In genomic region chr3L:17967187-17967940, dm6 we compare ENCODE assay signal across 6 fruit fly cellular contexts.
TF ChIP-seq lines count a peak whose summit lies in the region.

No protein-coding gene starts in this region.

- TF ChIP-seq CTCF in whole organism, embryonic (GFP tag; optimal IDR thresholded peaks at IDR 0.05; lab: Kevin White, UChicago) = peak; percentile 18

TF ChIP-seq in whole organism, 6 proteins besides CTCF, POLR2A, EP300 and RAD21:
- TF ChIP-seq EcR (GFP tag; optimal IDR thresholded peaks at IDR 0.05; lab: Kevin White, UChicago) (peak; percentile 65 to 80), CG8478 (optimal IDR thresholded peaks at IDR 0.05; lab: Kevin White, UChicago) (no peak), Dll (optimal IDR thresholded peaks at IDR 0.05; lab: Kevin White, UChicago) (no peak)

TF ChIP-seq in whole organism, adult, 20 proteins besides CTCF, POLR2A, EP300 and RAD21:
- TF ChIP-seq CG33017 (tag; optimal IDR thresholded peaks at IDR 0.05; lab: Kevin White, UChicago) (no peak), CG12768 (GFP tag; optimal IDR thresholded peaks at IDR 0.05; lab: Kevin White, UChicago) (no peak), CG7101 (tag; optimal IDR thresholded peaks at IDR 0.05; lab: Kevin White, UChicago) (no peak), bab1 (GFP tag; optimal IDR thresholded peaks at IDR 0.05; lab: Kevin White, UChicago) (no peak), Crg-1 (GFP tag; optimal IDR thresholded peaks at IDR 0.05; lab: Kevin White, UChicago) (no peak), tj (GFP tag; optimal IDR thresholded peaks at IDR 0.05; lab: Kevin White, UChicago) (peak; percentile 50), CG11617 (GFP tag; optimal IDR thresholded peaks at IDR 0.05; lab: Kevin White, UChicago) (no peak)
TF ChIP-seq in whole organism, adult: peak in this region for 1.

TF ChIP-seq in whole organism, embryonic, 481 proteins besides CTCF, POLR2A, EP300 and RAD21 (continues in another document):
- no peak for TF ChIP-seq Asciz (GFP tag; optimal IDR thresholded peaks at IDR 0.05; lab: Kevin White, UChicago)
- no peak for TF ChIP-seq CG15011 (GFP tag; optimal IDR thresholded peaks at IDR 0.05; lab: Kevin White, UChicago)
- TF ChIP-seq NC2β (GFP tag; optimal IDR thresholded peaks at IDR 0.05; lab: Kevin White, UChicago) = no peak
- no peak for TF ChIP-seq ERR (GFP tag; optimal IDR thresholded peaks at IDR 0.05; lab: Kevin White, UChicago)
- no peak for TF ChIP-seq HmgD (GFP tag; optimal IDR thresholded peaks at IDR 0.05; lab: Kevin White, UChicago)
- no peak for TF ChIP-seq CG6854 (GFP tag; optimal IDR thresholded peaks at IDR 0.05; lab: Kevin White, UChicago)
- TF ChIP-seq Hmr (GFP tag; optimal IDR thresholded peaks at IDR 0.05; lab: Kevin White, UChicago) = no peak
- TF ChIP-seq CG17802 (tag; optimal IDR thresholded peaks at IDR 0.05; lab: Kevin White, UChicago) = no peak
- TF ChIP-seq CG15073 (GFP tag; optimal IDR thresholded peaks at IDR 0.05; lab: Kevin White, UChicago) = no peak
- no peak for TF ChIP-seq CG18476 (GFP tag; optimal IDR thresholded peaks at IDR 0.05; lab: Kevin White, UChicago)
- peak; percentile 41; the same call in 1 of the 3 replicates for TF ChIP-seq CG2199 (GFP tag; IDR thresholded peaks at IDR 0.05; lab: Robert Waterston, UW)
- no peak for TF ChIP-seq sr (GFP tag; IDR thresholded peaks at IDR 0.05; lab: Robert Waterston, UW)
- TF ChIP-seq lmd (GFP tag; IDR thresholded peaks at IDR 0.05; lab: Robert Waterston, UW) = no peak
- peak in 1 of 2 experiments; percentile 15 for TF ChIP-seq Eip74EF (GFP tag; optimal IDR thresholded peaks at IDR 0.05; lab: Kevin White, UChicago)
- peak; percentile 57 for TF ChIP-seq Drgx (GFP tag; IDR thresholded peaks at IDR 0.05; lab: Robert Waterston, UW)
- TF ChIP-seq CG43689 (GFP tag; IDR thresholded peaks at IDR 0.05; lab: Robert Waterston, UW) = no peak
- no peak for TF ChIP-seq CG7556 (GFP tag; optimal IDR thresholded peaks at IDR 0.05; lab: Kevin White, UChicago)
- TF ChIP-seq fd96Cb (tag; optimal IDR thresholded peaks at IDR 0.05; lab: Kevin White, UChicago) = no peak
- TF ChIP-seq ham (GFP tag; IDR thresholded peaks at IDR 0.05; lab: Robert Waterston, UW) = no peak
- TF ChIP-seq Jarid2 (GFP tag; optimal IDR thresholded peaks at IDR 0.05; lab: Kevin White, UChicago) = no peak
- peak; percentile 4 for TF ChIP-seq salm (tag; optimal IDR thresholded peaks at IDR 0.05; lab: Kevin White, UChicago)

TF ChIP-seq in whole organism, prepupa, 60 proteins besides CTCF, POLR2A, EP300 and RAD21:
- TF ChIP-seq Sox14 (GFP tag; optimal IDR thresholded peaks at IDR 0.05; lab: Kevin White, UChicago) (no peak), CG6854 (GFP tag; optimal IDR thresholded peaks at IDR 0.05; lab: Kevin White, UChicago) (peak; percentile 52), fkh (GFP tag; optimal IDR thresholded peaks at IDR 0.05; lab: Kevin White, UChicago) (peak; percentile 44), CG15336 (GFP tag; IDR thresholded peaks at IDR 0.05; lab: Robert Waterston, UW) (0 out of 2 replicates have a peak, but pooled peaks have one; percentile 5), Blimp-1 (GFP tag; optimal IDR thresholded peaks at IDR 0.05; lab: Kevin White, UChicago) (peak; percentile 99), Lpt (GFP tag; optimal IDR thresholded peaks at IDR 0.05; lab: Kevin White, UChicago) (peak; percentile 47), Eip75B (GFP tag; optimal IDR thresholded peaks at IDR 0.05; lab: Kevin White, UChicago) (peak; percentile 62), CG8119 (GFP tag; IDR thresholded peaks at IDR 0.05; lab: Robert Waterston, UW) (peak; percentile 48; the same call in 1 of the 3 replicates), eg (GFP tag; IDR thresholded peaks at IDR 0.05; lab: Robert Waterston, UW) (0 out of 3 replicates have a peak, but pooled peaks have one; percentile 33), acj6 (GFP tag; optimal IDR thresholded peaks at IDR 0.05; lab: Kevin White, UChicago) (no peak), Met (GFP tag; optimal IDR thresholded peaks at IDR 0.05; lab: Kevin White, UChicago) (peak; percentile 16), Ets21C (GFP tag; optimal IDR thresholded peaks at IDR 0.05; lab: Kevin White, UChicago) (no peak)
TF ChIP-seq in whole organism, prepupa: peak in this region for 9.

TF ChIP-seq in whole organism, pupa, 21 proteins besides CTCF, POLR2A, EP300 and RAD21:
- TF ChIP-seq CG34367 (tag; optimal IDR thresholded peaks at IDR 0.05; lab: Kevin White, UChicago) (no peak), Snoo (tag; optimal IDR thresholded peaks at IDR 0.05; lab: Kevin White, UChicago) (peak; percentile 23), EcR (GFP tag; optimal IDR thresholded peaks at IDR 0.05; lab: Kevin White, UChicago) (peak; percentile 94), Pif1A (GFP tag; optimal IDR thresholded peaks at IDR 0.05; lab: Kevin White, UChicago) (no peak), D1 (tag; optimal IDR thresholded peaks at IDR 0.05; lab: Kevin White, UChicago) (no peak), fd96Ca (GFP tag; IDR thresholded peaks at IDR 0.05; lab: Robert Waterston, UW) (peak; percentile 26; the same call in 1 of the 3 replicates), CG15710 (tag; optimal IDR thresholded peaks at IDR 0.05; lab: Kevin White, UChicago) (no peak), CG4496 (GFP tag; IDR thresholded peaks at IDR 0.05; lab: Robert Waterston, UW) (peak; percentile 48; the same call in 1 of the 3 replicates), CG32121 (GFP tag; IDR thresholded peaks at IDR 0.05; lab: Robert Waterston, UW) (0 out of 2 replicates have a peak, but pooled peaks have one; percentile 59), CG14655 (GFP tag; optimal IDR thresholded peaks at IDR 0.05; lab: Kevin White, UChicago) (no peak)

TF ChIP-seq in whole organism, wandering third instar larva, 38 proteins besides CTCF, POLR2A, EP300 and RAD21:
- TF ChIP-seq fru (GFP tag; optimal IDR thresholded peaks at IDR 0.05; lab: Kevin White, UChicago) (peak; percentile 4), jim (GFP tag; optimal IDR thresholded peaks at IDR 0.05; lab: Kevin White, UChicago) (no peak), Dfd (GFP tag; optimal IDR thresholded peaks at IDR 0.05; lab: Kevin White, UChicago) (peak; percentile 14), woc (GFP tag; optimal IDR thresholded peaks at IDR 0.05; lab: Kevin White, UChicago) (no peak), Rel (GFP tag; optimal IDR thresholded peaks at IDR 0.05; lab: Kevin White, UChicago) (no peak), Rel (tag; optimal IDR thresholded peaks at IDR 0.05; lab: Kevin White, UChicago) (peak; percentile 47)
TF ChIP-seq in whole organism, wandering third instar larva: peak in this region for 3.
